Worm (Caenorhabditis elegans) whole organism, L3 larva: Measurements from ENCODE around the gene Y71H2AM.29.

ENCODE experiments used
- egl-5 ChIP-seq: fragments of 150-350 bp; optimal IDR thresholded peaks from 2 replicates; lab custom pipeline; 2017; ENCODE audit warnings: missing biosample characterization, missing genetic modification reagents, missing genetic modification characterization, inconsistent platforms
- lin-39 ChIP-seq: fragments of 150-350 bp; optimal IDR thresholded peaks from 2 replicates; lab custom pipeline; 2018; ENCODE audit warnings: missing biosample characterization, missing genetic modification reagents, missing genetic modification characterization
- nhr-12 ChIP-seq: fragments of 150-350 bp; optimal IDR thresholded peaks from 2 replicates; lab custom pipeline; 2014; ENCODE audit warnings: missing biosample characterization, missing genetic modification characterization
- nhr-28 ChIP-seq: fragments of 150-350 bp; optimal IDR thresholded peaks from 2 replicates; lab custom pipeline; 2014; ENCODE audit warnings: missing biosample characterization, missing genetic modification characterization
- pha-4 ChIP-seq: fragments of 150-350 bp; optimal IDR thresholded peaks from 2 replicates; lab custom pipeline; 2014; ENCODE audit warnings: missing biosample characterization, missing genetic modification reagents, missing genetic modification characterization
- pqm-1 ChIP-seq: fragments of 150-350 bp; optimal IDR thresholded peaks from 2 replicates; lab custom pipeline; 2017; ENCODE audit warnings: missing biosample characterization, missing genetic modification characterization, inconsistent platforms
- unc-39 ChIP-seq: sonication (generic microtip); optimal IDR thresholded peaks from 4 replicates; lab custom pipeline; 2017; ENCODE audit warnings: missing biosample characterization, missing genetic modification characterization

- TF ChIP-seq unc-39 (tag; lab: Kevin White, UChicago) (no peak), lin-39 (no peak), egl-5 (tag; lab: Kevin White, UChicago) (no peak), nhr-28 (tag; lab: Kevin White, UChicago) (no peak), pha-4 (tag; lab: Kevin White, UChicago) (no peak), nhr-12 (tag; lab: Kevin White, UChicago) (no peak), pqm-1 (tag; lab: Kevin White, UChicago) (no peak)
Measured at ce11 chrIII:2817847-2818246, 14.7 kb upstream of the Y71H2AM.29 start.
